Worm (Caenorhabditis elegans) whole organism, L4/young adult: Measurements from ENCODE around the gene pals-33.

ENCODE experiments used
- dao-5 ChIP-seq: sonication (generic microtip); optimal IDR thresholded peaks from 2 replicates; lab custom pipeline; 2016; ENCODE audit warnings: missing genotype, missing genetic modification characterization, moderate library complexity, missing compliant biosample characterization
- him-1 ChIP-seq: sonication (generic microtip); optimal IDR thresholded peaks from 2 replicates; lab custom pipeline; 2016; ENCODE audit warnings: missing genotype, missing genetic modification reagents, missing genetic modification characterization, missing compliant biosample characterization

ce11 chrV:3702998-3703397, 29.8 kb downstream of the pals-33 start:
- no peak for TF ChIP-seq dao-5 (tag; lab: Kevin White, UChicago)
- TF ChIP-seq him-1 (tag; lab: Kevin White, UChicago) = no peak
